Fruit fly (Drosophila melanogaster) whole organism, wandering third instar larva: ENCODE measurements around the gene CG9922.
A peak's percentile ranks its signal among the peaks of the same experiment; 100 is the strongest.

Experiments used
- Abd-B ChIP-seq: fragments of >200 bp; optimal IDR thresholded peaks from 2 replicates; lab custom pipeline; 2017; ENCODE audit warnings: missing biosample characterization, missing genetic modification characterization
- CG32264 ChIP-seq: fragments of 200-800 bp; sonication (Bioruptor generic); optimal IDR thresholded peaks from 2 replicates; lab custom pipeline; 2016; ENCODE audit warnings: missing biosample characterization, missing genetic modification characterization
- CG9705 ChIP-seq: fragments of 200-800 bp; sonication (Bioruptor generic); optimal IDR thresholded peaks from 2 replicates; lab custom pipeline; 2018; ENCODE audit warnings: missing biosample characterization, mild to moderate bottlenecking, missing genetic modification characterization
- CrebA ChIP-seq: fragments of 200-800 bp; sonication (Bioruptor generic); optimal IDR thresholded peaks from 2 replicates; lab custom pipeline; 2016; ENCODE audit warnings: missing biosample characterization, mild to moderate bottlenecking, missing genetic modification characterization, borderline replicate concordance
- Dfd ChIP-seq: fragments of >200 bp; optimal IDR thresholded peaks from 2 replicates; lab custom pipeline; 2017; ENCODE audit warnings: missing biosample characterization, missing genetic modification characterization
- Dif ChIP-seq: fragments of 200-275, 200-300 bp; sonication (Bioruptor generic); optimal IDR thresholded peaks from 2 replicates; lab custom pipeline; 2018; ENCODE audit warnings: missing biosample characterization, missing genetic modification characterization; ENCODE audit not compliant: partially characterized antibody
- GATAd ChIP-seq: sonication (Bioruptor generic); optimal IDR thresholded peaks from 2 replicates; lab custom pipeline; 2016; ENCODE audit warnings: missing biosample characterization, missing genetic modification characterization
- HLH106 ChIP-seq: fragments of 200-800 bp; optimal IDR thresholded peaks from 3 replicates; lab custom pipeline; 2019; ENCODE audit warnings: missing biosample characterization, mild to moderate bottlenecking, missing genetic modification characterization, moderate library complexity
- Hnf4 ChIP-seq: fragments of 200-800 bp; sonication (Bioruptor generic); optimal IDR thresholded peaks from 2 replicates; lab custom pipeline; 2016; ENCODE audit warnings: missing biosample characterization, mild to moderate bottlenecking, missing genetic modification characterization
- Hr78 ChIP-seq: fragments of >200 bp; optimal IDR thresholded peaks from 2 replicates; lab custom pipeline; 2017; ENCODE audit warnings: missing biosample characterization, missing genetic modification characterization
- Hr83 ChIP-seq: fragments of 200-300 bp; sonication (Bioruptor generic); optimal IDR thresholded peaks from 2 replicates; lab custom pipeline; 2016; ENCODE audit warnings: missing biosample characterization, mild to moderate bottlenecking, missing genetic modification characterization, moderate library complexity; ENCODE audit not compliant: poor library complexity, severe bottlenecking
- Jra ChIP-seq: sonication (Bioruptor generic); optimal IDR thresholded peaks from 2 replicates; lab custom pipeline; 2016; ENCODE audit warnings: missing biosample characterization, missing genetic modification characterization
- Mio ChIP-seq: sonication (Bioruptor generic); optimal IDR thresholded peaks from 2 replicates; lab custom pipeline; 2016; ENCODE audit warnings: missing biosample characterization, missing genetic modification characterization
- Myc ChIP-seq: fragments of >200 bp; optimal IDR thresholded peaks from 2 replicates; lab custom pipeline; 2017
- N ChIP-seq: fragments of >200 bp; optimal IDR thresholded peaks from 2 replicates; lab custom pipeline; 2018; ENCODE audit warnings: missing biosample characterization, missing external identifiers, missing genetic modification characterization
- OdsH ChIP-seq: fragments of 200-800 bp; sonication (Bioruptor generic); optimal IDR thresholded peaks from 2 replicates; lab custom pipeline; 2016; ENCODE audit warnings: missing biosample characterization, mild to moderate bottlenecking, missing genetic modification characterization
- Sp1 ChIP-seq: fragments of 200-800 bp; sonication (Bioruptor generic); optimal IDR thresholded peaks from 3 replicates; lab custom pipeline; 2019; ENCODE audit warnings: missing biosample characterization, mild to moderate bottlenecking, missing genetic modification characterization, moderate library complexity
- Vsx2 ChIP-seq: fragments of 200-300, 225-300 bp; sonication (Bioruptor generic); optimal IDR thresholded peaks from 2 replicates; lab custom pipeline; 2018; ENCODE audit warnings: missing biosample characterization, missing genetic modification characterization; ENCODE audit not compliant: partially characterized antibody
- br ChIP-seq: fragments of 200-800 bp; sonication (Bioruptor generic); optimal IDR thresholded peaks from 2 replicates; lab custom pipeline; 2016; ENCODE audit warnings: missing biosample characterization, missing genetic modification characterization
- brk ChIP-seq: fragments of 200-800 bp; sonication (Bioruptor generic); optimal IDR thresholded peaks from 2 replicates; lab custom pipeline; 2016; ENCODE audit warnings: missing biosample characterization, mild to moderate bottlenecking, missing genetic modification characterization
- dl ChIP-seq, 2 experiments: fragments of 175-275, 200-275 bp in 1 of 2; fragments of 200-275 bp in 1 of 2; sonication (Bioruptor generic); optimal IDR thresholded peaks; lab custom pipeline; 2018; ENCODE audit warnings: mild to moderate bottlenecking in 2 of 2, missing biosample characterization in 2 of 2, missing genetic modification characterization in 2 of 2, moderate library complexity in 2 of 2; ENCODE audit not compliant: partially characterized antibody in 2 of 2, insufficient read depth in 1 of 2
- dsf ChIP-seq: sonication (Bioruptor generic); optimal IDR thresholded peaks from 2 replicates; lab custom pipeline; 2016; ENCODE audit warnings: missing biosample characterization, missing genetic modification characterization, borderline replicate concordance
- ey ChIP-seq: fragments of 200-800 bp; sonication (Bioruptor generic); optimal IDR thresholded peaks from 2 replicates; lab custom pipeline; 2016; ENCODE audit warnings: missing biosample characterization, missing genetic modification characterization
- foxo ChIP-seq, 2 experiments: fragments of 200-800 bp; sonication (Bioruptor generic); optimal IDR thresholded peaks; 2 replicates in 1 of 2; 3 replicates in 1 of 2; lab custom pipeline; 2016 to 2017; ENCODE audit warnings: missing biosample characterization in 2 of 2, missing genetic modification characterization in 2 of 2
- fru ChIP-seq: fragments of 200-800 bp; sonication (Bioruptor generic); optimal IDR thresholded peaks from 3 replicates; lab custom pipeline; 2016; ENCODE audit warnings: missing biosample characterization, mild to moderate bottlenecking, missing genetic modification characterization
- h ChIP-seq: fragments of 200-800 bp; sonication (Bioruptor generic); optimal IDR thresholded peaks from 3 replicates; lab custom pipeline; 2016; ENCODE audit warnings: missing biosample characterization, mild to moderate bottlenecking, missing genetic modification characterization
- jim ChIP-seq: fragments of 175-275, 200-325 bp; sonication (Bioruptor generic); optimal IDR thresholded peaks from 2 replicates; lab custom pipeline; 2016; ENCODE audit warnings: missing biosample characterization, mild to moderate bottlenecking, missing genetic modification characterization
- lola ChIP-seq: fragments of >200 bp; optimal IDR thresholded peaks from 2 replicates; lab custom pipeline; 2017; ENCODE audit warnings: missing biosample characterization, missing genetic modification characterization
- pan ChIP-seq: fragments of >200 bp; optimal IDR thresholded peaks from 2 replicates; lab custom pipeline; 2017
- psq ChIP-seq: fragments of 200-800 bp; sonication (Bioruptor generic); optimal IDR thresholded peaks from 3 replicates; lab custom pipeline; 2017; ENCODE audit warnings: missing biosample characterization, mild to moderate bottlenecking, missing genetic modification characterization, moderate library complexity
- sage ChIP-seq: fragments of 200-800 bp; sonication (Bioruptor generic); optimal IDR thresholded peaks from 2 replicates; lab custom pipeline; 2016; ENCODE audit warnings: missing biosample characterization, mild to moderate bottlenecking, missing genetic modification characterization
- sv ChIP-seq: fragments of 200-800 bp; sonication (Bioruptor generic); optimal IDR thresholded peaks from 3 replicates; lab custom pipeline; 2016; ENCODE audit warnings: missing biosample characterization, missing genetic modification characterization
- tai ChIP-seq: sonication (Bioruptor generic); optimal IDR thresholded peaks from 2 replicates; lab custom pipeline; 2016; ENCODE audit warnings: missing biosample characterization, missing genetic modification characterization
- usp ChIP-seq: fragments of >200 bp; optimal IDR thresholded peaks from 2 replicates; lab custom pipeline; 2017; ENCODE audit warnings: missing biosample characterization, missing genetic modification characterization
- woc ChIP-seq: sonication (Bioruptor generic); optimal IDR thresholded peaks from 2 replicates; lab custom pipeline; 2016; ENCODE audit warnings: missing biosample characterization, mild to moderate bottlenecking, missing genetic modification characterization

CG9922 gene

DNA sequence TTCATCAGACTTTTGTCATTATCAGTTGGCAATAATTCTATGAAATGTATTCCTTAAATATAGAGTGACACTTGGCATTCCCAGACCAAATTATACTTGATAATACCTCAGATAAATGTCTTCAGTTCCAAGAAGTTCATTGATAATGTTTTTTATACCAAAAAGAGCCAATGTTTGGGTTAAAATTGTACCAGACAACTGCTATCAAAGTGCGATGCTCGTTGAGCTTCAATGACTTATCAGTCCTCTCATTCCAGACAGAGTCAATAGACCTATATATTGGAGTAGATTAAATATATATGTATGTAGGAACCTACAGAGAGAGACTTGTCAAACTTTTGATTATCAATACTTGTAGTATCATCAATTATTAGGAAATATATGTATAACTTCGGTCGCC, 29.0 kb upstream of the CG9922 start:
- no peak for TF ChIP-seq N
- no peak for TF ChIP-seq CG9705 (GFP tag; lab: Kevin White, UChicago)
- TF ChIP-seq tai (GFP tag; lab: Kevin White, UChicago) = no peak
- TF ChIP-seq usp (GFP tag; lab: Kevin White, UChicago) = no peak
- no peak for TF ChIP-seq CG32264 (GFP tag; lab: Kevin White, UChicago)
- TF ChIP-seq Mio (GFP tag; lab: Kevin White, UChicago) = no peak
- TF ChIP-seq br (GFP tag; lab: Kevin White, UChicago) = no peak
- no peak for TF ChIP-seq pan
- TF ChIP-seq Dfd = no peak
- no peak for TF ChIP-seq dl (GFP tag; optimal IDR thresholded peaks at IDR 0.05; lab: Kevin White, UChicago; ENCODE audit: insufficient read depth in 1 of 2, partially characterized antibody in 2 of 2)
- TF ChIP-seq GATAd (GFP tag; lab: Kevin White, UChicago) = no peak

DNA sequence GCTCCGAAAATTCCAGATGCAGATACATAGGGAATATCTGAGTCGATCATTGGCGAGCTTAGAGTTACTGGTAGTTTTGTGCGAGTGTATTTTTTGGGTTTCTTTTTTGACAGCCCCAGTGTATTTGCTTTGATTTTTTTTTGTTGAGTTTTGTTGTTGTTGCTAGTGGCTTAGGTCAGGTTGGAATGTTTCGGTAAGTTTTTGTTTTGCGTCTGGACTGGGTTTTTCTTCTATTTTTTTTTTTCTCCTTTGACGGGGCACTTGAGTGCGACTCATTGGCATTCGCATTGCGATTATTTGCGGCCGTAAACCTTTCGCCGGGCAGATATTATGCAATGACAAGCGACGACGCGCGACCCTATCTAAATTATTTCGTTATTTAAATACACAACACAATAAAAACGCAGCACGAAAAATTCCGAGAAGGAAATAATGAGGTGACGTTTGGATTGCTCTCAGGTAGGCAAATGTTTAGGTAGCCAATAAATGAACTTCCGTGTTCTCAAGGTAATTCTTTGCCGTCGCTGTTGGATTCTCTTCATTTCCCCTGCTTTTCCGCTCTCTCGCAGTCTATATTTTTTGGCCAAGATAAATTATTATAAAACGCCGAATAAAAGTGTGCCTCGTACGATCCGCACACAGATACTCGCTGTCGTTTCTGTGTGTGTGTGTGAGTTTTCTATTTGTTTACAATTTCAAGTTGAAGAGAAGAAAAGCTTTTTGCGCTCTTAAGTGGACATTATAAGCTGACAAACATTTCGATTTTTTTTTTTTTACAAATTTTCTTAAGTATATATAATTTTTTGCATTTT, 28.2 kb upstream of the CG9922 start:
- no peak for TF ChIP-seq GATAd (GFP tag; lab: Kevin White, UChicago)
- TF ChIP-seq Vsx2 (GFP tag; lab: Kevin White, UChicago) = no peak
- no peak for TF ChIP-seq Jra (GFP tag; lab: Kevin White, UChicago)
- TF ChIP-seq jim = no peak
- TF ChIP-seq Dfd = no peak
- no peak for TF ChIP-seq pan

DNA sequence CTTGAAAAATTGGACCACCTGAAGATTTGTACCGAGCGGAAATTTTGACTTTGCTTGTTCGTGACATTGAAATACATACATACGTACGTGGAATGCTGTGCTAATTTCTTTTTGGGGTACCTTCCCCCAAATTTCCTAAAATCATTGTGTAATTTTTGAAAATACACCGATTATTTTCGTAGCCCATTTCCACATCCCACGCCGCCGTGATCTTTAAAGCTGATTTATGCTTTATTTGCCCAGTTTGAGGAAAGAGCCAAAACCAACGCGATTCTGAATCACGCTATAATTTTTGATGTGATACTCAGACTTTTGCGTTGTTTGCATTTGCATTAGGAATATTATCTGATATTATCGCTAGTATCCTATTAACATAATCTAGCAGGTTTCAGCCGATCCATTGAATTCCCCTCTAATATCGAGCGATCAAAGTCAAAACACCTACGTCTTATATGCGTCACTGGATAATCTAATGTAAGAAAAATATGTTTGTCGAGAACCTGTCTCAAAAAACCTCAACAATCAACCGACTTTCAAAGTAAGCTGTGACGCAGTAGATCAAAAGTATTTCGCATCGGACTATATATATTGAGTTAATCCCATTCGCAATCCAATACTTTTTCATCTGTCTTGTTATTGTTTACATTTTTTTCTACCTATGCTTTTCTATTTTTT, 26.8 kb upstream of the CG9922 start:
- TF ChIP-seq br (GFP tag; lab: Kevin White, UChicago) = no peak
- no peak for TF ChIP-seq Myc (lab: Kevin White, UChicago)
- TF ChIP-seq fru (GFP tag; lab: Kevin White, UChicago) = no peak
- no peak for TF ChIP-seq Abd-B (GFP tag; lab: Kevin White, UChicago)
- TF ChIP-seq woc (GFP tag; lab: Kevin White, UChicago) = no peak
- TF ChIP-seq usp (GFP tag; lab: Kevin White, UChicago) = no peak
- TF ChIP-seq sv = no peak
- TF ChIP-seq Dfd = no peak
- no peak for TF ChIP-seq jim
- no peak for TF ChIP-seq ey (GFP tag; lab: Kevin White, UChicago)
- TF ChIP-seq CG9705 (GFP tag; lab: Kevin White, UChicago) = no peak
- no peak for TF ChIP-seq h (GFP tag; lab: Kevin White, UChicago)
- TF ChIP-seq Hnf4 (GFP tag; lab: Kevin White, UChicago) = no peak
- no peak for TF ChIP-seq Hr78 (GFP tag; lab: Kevin White, UChicago)
- TF ChIP-seq psq (GFP tag; lab: Kevin White, UChicago) = no peak

DNA sequence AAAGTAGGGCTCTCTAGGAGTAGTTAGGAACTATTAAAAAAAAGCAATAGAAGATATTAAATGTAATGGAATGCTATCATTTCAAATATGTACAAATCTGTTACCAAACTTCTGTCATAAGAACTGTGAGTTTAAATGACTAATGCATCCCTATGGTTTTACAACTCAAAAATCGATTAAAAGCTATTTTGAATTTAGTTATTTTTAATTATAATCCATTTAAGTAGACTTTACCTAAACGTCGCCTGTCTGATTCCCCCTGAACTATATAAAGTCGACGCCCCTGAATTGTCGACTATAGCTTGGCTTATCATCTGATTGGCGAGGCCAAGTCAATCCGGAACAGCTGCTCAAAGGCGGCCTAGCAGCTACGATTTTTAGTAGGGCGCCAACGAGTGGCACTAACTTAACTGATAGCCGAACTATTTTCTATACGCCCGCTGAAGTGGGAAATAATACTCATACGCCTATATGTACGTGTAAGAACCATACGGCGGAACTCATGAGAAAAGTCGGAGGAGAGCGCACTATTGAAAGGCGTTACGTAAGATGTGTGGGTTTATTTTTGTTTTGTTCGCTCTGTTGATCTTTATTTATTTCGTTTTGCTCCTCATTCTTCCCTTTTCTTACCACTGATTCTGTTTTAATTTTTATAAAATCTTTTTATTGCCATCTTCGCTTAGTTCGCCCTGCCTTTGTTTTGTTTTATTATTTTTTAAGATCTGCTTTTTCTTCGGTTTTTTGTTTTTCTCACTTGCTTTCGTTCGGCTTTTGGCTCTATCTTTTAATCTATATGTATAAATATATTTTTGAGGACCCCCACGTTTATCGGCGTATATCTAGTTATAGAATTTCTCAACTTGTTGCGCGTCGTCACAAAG, 26.0 kb upstream of the CG9922 start:
- TF ChIP-seq tai (GFP tag; lab: Kevin White, UChicago) = peak; percentile 28
- peak; percentile 22 for TF ChIP-seq br (GFP tag; lab: Kevin White, UChicago)
- peak; percentile 48 for TF ChIP-seq Sp1 (GFP tag; lab: Kevin White, UChicago)
- TF ChIP-seq dsf (GFP tag; lab: Kevin White, UChicago) = no peak
- no peak for TF ChIP-seq sage (GFP tag; lab: Kevin White, UChicago)
- no peak for TF ChIP-seq Dfd
- no peak for TF ChIP-seq CrebA
- TF ChIP-seq jim = no peak
- no peak for TF ChIP-seq Hnf4 (GFP tag; lab: Kevin White, UChicago)
- no peak for TF ChIP-seq brk (GFP tag; lab: Kevin White, UChicago)
- no peak for TF ChIP-seq usp (GFP tag; lab: Kevin White, UChicago)
- no peak for TF ChIP-seq Hr78 (GFP tag; lab: Kevin White, UChicago)
- TF ChIP-seq Dif (GFP tag; lab: Kevin White, UChicago) = no peak
- peak; percentile 68 for TF ChIP-seq h (GFP tag; lab: Kevin White, UChicago)
- TF ChIP-seq psq (GFP tag; lab: Kevin White, UChicago) = no peak
- TF ChIP-seq CG32264 (GFP tag; lab: Kevin White, UChicago) = no peak
- TF ChIP-seq ey (GFP tag; lab: Kevin White, UChicago) = peak; percentile 59
- TF ChIP-seq N = no peak
- TF ChIP-seq lola (GFP tag; lab: Kevin White, UChicago) = no peak
- no peak for TF ChIP-seq Hr83 (GFP tag; lab: Kevin White, UChicago)
- peak; percentile 29 for TF ChIP-seq fru (GFP tag; lab: Kevin White, UChicago)
- TF ChIP-seq dl (GFP tag; optimal IDR thresholded peaks at IDR 0.05; lab: Kevin White, UChicago; ENCODE audit: insufficient read depth in 1 of 2, partially characterized antibody in 2 of 2) = no peak
- TF ChIP-seq foxo (GFP tag; optimal IDR thresholded peaks at IDR 0.05; lab: Kevin White, UChicago) = peak; percentile 25 to 65
- TF ChIP-seq Mio (GFP tag; lab: Kevin White, UChicago) = no peak
- peak; percentile 51 for TF ChIP-seq OdsH (GFP tag; lab: Kevin White, UChicago)
- TF ChIP-seq HLH106 (tag; lab: Kevin White, UChicago) = peak; percentile 71
- no peak for TF ChIP-seq Vsx2 (GFP tag; lab: Kevin White, UChicago)
- no peak for TF ChIP-seq Jra (GFP tag; lab: Kevin White, UChicago)
- TF ChIP-seq GATAd (GFP tag; lab: Kevin White, UChicago) = no peak
- no peak for TF ChIP-seq pan
- no peak for TF ChIP-seq woc (GFP tag; lab: Kevin White, UChicago)
- TF ChIP-seq Abd-B (GFP tag; lab: Kevin White, UChicago) = no peak
- TF ChIP-seq sv = no peak
